Worm (Caenorhabditis elegans) whole organism, late embryonic: Measurements from ENCODE around the gene ceeh-1.

Source experiments
- C08G9.2 ChIP-seq: sonication (generic microtip); optimal IDR thresholded peaks from 2 replicates; lab custom pipeline; 2016; ENCODE audit warnings: mild to moderate bottlenecking, missing genetic modification characterization, moderate library complexity, missing compliant biosample characterization
- C38D4.7 ChIP-seq: fragments of 200-800 bp; sonication (Bioruptor generic); optimal IDR thresholded peaks from 2 replicates; lab custom pipeline; 2018; ENCODE audit warnings: mild to moderate bottlenecking, missing genetic modification characterization, moderate library complexity, missing compliant biosample characterization
- F13H6.1 ChIP-seq: sonication (generic microtip); optimal IDR thresholded peaks from 2 replicates; lab custom pipeline; 2016; ENCODE audit warnings: missing genetic modification characterization, missing compliant biosample characterization
- K02D7.2 ChIP-seq: sonication (generic microtip); optimal IDR thresholded peaks from 2 replicates; lab custom pipeline; 2017; ENCODE audit warnings: mild to moderate bottlenecking, missing genetic modification characterization, missing compliant biosample characterization
- T23F11.4 ChIP-seq: fragments of 200-800 bp; sonication (Bioruptor generic); optimal IDR thresholded peaks from 2 replicates; lab custom pipeline; 2018; ENCODE audit warnings: mild to moderate bottlenecking, missing genetic modification characterization, missing compliant biosample characterization
- ama-1 ChIP-seq: fragments of 150-350 bp; optimal IDR thresholded peaks from 2 replicates; lab custom pipeline; 2014
- ceh-18 ChIP-seq: sonication (generic microtip); optimal IDR thresholded peaks from 2 replicates; lab custom pipeline; 2016; ENCODE audit warnings: missing genetic modification characterization, missing compliant biosample characterization
- ceh-22 ChIP-seq: sonication (generic microtip); optimal IDR thresholded peaks from 2 replicates; lab custom pipeline; 2017; ENCODE audit warnings: missing biosample characterization, missing genetic modification characterization
- ceh-30 ChIP-seq: fragments of 150-350 bp; optimal IDR thresholded peaks from 2 replicates; lab custom pipeline; 2014; ENCODE audit warnings: missing biosample characterization, missing genetic modification characterization
- ceh-31 ChIP-seq: sonication (generic microtip); optimal IDR thresholded peaks from 2 replicates; lab custom pipeline; 2016; ENCODE audit warnings: missing genetic modification characterization, missing compliant biosample characterization
- ceh-48 ChIP-seq: sonication (generic microtip); optimal IDR thresholded peaks from 2 replicates; lab custom pipeline; 2016; ENCODE audit warnings: missing genetic modification characterization, inconsistent platforms, missing compliant biosample characterization
- ceh-9 ChIP-seq: sonication (generic microtip); optimal IDR thresholded peaks from 2 replicates; lab custom pipeline; 2016; ENCODE audit warnings: mild to moderate bottlenecking, missing genetic modification characterization, inconsistent platforms, missing compliant biosample characterization
- che-1 ChIP-seq: sonication (generic microtip); optimal IDR thresholded peaks from 2 replicates; lab custom pipeline; 2016; ENCODE audit warnings: mild to moderate bottlenecking, missing genetic modification characterization, missing compliant biosample characterization
- dmd-4 ChIP-seq: sonication (generic microtip); optimal IDR thresholded peaks from 2 replicates; lab custom pipeline; 2016; ENCODE audit warnings: borderline replicate concordance, missing genetic modification characterization, missing compliant biosample characterization
- dve-1 ChIP-seq: sonication (generic microtip); optimal IDR thresholded peaks from 2 replicates; lab custom pipeline; 2017; ENCODE audit warnings: antibody characterized with exemption, mild to moderate bottlenecking, missing genetic modification characterization, missing compliant biosample characterization
- ets-4 ChIP-seq: sonication (generic microtip); optimal IDR thresholded peaks from 2 replicates; lab custom pipeline; 2016; ENCODE audit warnings: missing genetic modification characterization, missing compliant biosample characterization
- fax-1 ChIP-seq: sonication (generic microtip); optimal IDR thresholded peaks from 2 replicates; lab custom pipeline; 2016; ENCODE audit warnings: missing genotype, missing genetic modification characterization, missing compliant biosample characterization
- fkh-10 ChIP-seq: fragments of 150-350 bp; optimal IDR thresholded peaks from 2 replicates; lab custom pipeline; 2014; ENCODE audit warnings: missing biosample characterization, missing genetic modification reagents, missing genetic modification characterization
- fkh-6 ChIP-seq: sonication (generic microtip); optimal IDR thresholded peaks from 2 replicates; lab custom pipeline; 2016; ENCODE audit warnings: missing genetic modification characterization, missing compliant biosample characterization
- hlh-13 ChIP-seq: fragments of 200-800 bp; sonication (Bioruptor generic); optimal IDR thresholded peaks from 2 replicates; lab custom pipeline; 2018; ENCODE audit warnings: mild to moderate bottlenecking, missing genetic modification characterization, missing compliant biosample characterization
- hlh-15 ChIP-seq: sonication (generic microtip); optimal IDR thresholded peaks from 2 replicates; lab custom pipeline; 2016; ENCODE audit warnings: missing genetic modification characterization, missing compliant biosample characterization
- mec-3 ChIP-seq: sonication (generic microtip); optimal IDR thresholded peaks from 2 replicates; lab custom pipeline; 2016; ENCODE audit warnings: borderline replicate concordance, missing genetic modification characterization, missing compliant biosample characterization
- nfya-1 ChIP-seq: sonication (generic microtip); optimal IDR thresholded peaks from 2 replicates; lab custom pipeline; 2017; ENCODE audit warnings: missing genetic modification characterization, mild to moderate bottlenecking, missing compliant biosample characterization, antibody characterized with exemption, moderate library complexity
- nhr-11 ChIP-seq: fragments of 150-350 bp; optimal IDR thresholded peaks from 2 replicates; lab custom pipeline; 2014; ENCODE audit warnings: missing biosample characterization, missing genetic modification characterization
- npax-4 ChIP-seq: sonication (generic microtip); optimal IDR thresholded peaks from 2 replicates; lab custom pipeline; 2016; ENCODE audit warnings: missing genetic modification characterization, missing compliant biosample characterization
- odd-2 ChIP-seq: sonication (generic microtip); optimal IDR thresholded peaks from 2 replicates; lab custom pipeline; 2017; ENCODE audit warnings: antibody characterized with exemption, mild to moderate bottlenecking, missing genetic modification characterization, missing compliant biosample characterization
- pat-9 ChIP-seq: fragments of 200-800 bp; sonication (Bioruptor generic); optimal IDR thresholded peaks from 2 replicates; lab custom pipeline; 2018; ENCODE audit warnings: mild to moderate bottlenecking, missing genetic modification characterization, moderate library complexity, missing compliant biosample characterization
- pha-4 ChIP-seq: fragments of 150-350 bp; optimal IDR thresholded peaks from 2 replicates; lab custom pipeline; 2018; ENCODE audit warnings: missing biosample characterization, missing genetic modification reagents, missing genetic modification characterization
- pqm-1 ChIP-seq: sonication (generic microtip); optimal IDR thresholded peaks from 2 replicates; lab custom pipeline; 2016; ENCODE audit warnings: missing genetic modification characterization, missing compliant biosample characterization
- ref-2 ChIP-seq: sonication (generic microtip); optimal IDR thresholded peaks from 2 replicates; lab custom pipeline; 2016; ENCODE audit warnings: missing genetic modification characterization, missing compliant biosample characterization
- rnt-1 ChIP-seq: sonication (generic microtip); optimal IDR thresholded peaks from 2 replicates; lab custom pipeline; 2016; ENCODE audit warnings: missing genetic modification characterization, missing compliant biosample characterization
- sdc-2 ChIP-seq: sonication (generic microtip); optimal IDR thresholded peaks from 2 replicates; lab custom pipeline; 2016; ENCODE audit warnings: missing genotype, missing genetic modification characterization, missing compliant biosample characterization
- sox-4 ChIP-seq: sonication (generic microtip); optimal IDR thresholded peaks from 2 replicates; lab custom pipeline; 2017; ENCODE audit warnings: mild to moderate bottlenecking, missing genetic modification characterization, inconsistent platforms, missing compliant biosample characterization
- tbx-2 ChIP-seq: sonication (generic microtip); optimal IDR thresholded peaks from 2 replicates; lab custom pipeline; 2016; ENCODE audit warnings: missing genetic modification characterization, missing compliant biosample characterization
- unc-3 ChIP-seq, 2 experiments: fragments of 200-800 bp in 1 of 2; sonication (Bioruptor generic) in 1 of 2; sonication (generic microtip) in 1 of 2; conservative IDR thresholded peaks in 1 of 2; optimal IDR thresholded peaks in 1 of 2; 2 replicates each; pipeline versions ENCODE4 v1.3.6 to Lab custom; 2016 to 2022; ENCODE audit warnings: missing compliant biosample characterization in 2 of 2, missing genetic modification characterization in 2 of 2, missing genetic modification reagents in 1 of 2
- unc-42 ChIP-seq: sonication (generic microtip); optimal IDR thresholded peaks from 2 replicates; lab custom pipeline; 2016; ENCODE audit warnings: missing genotype, missing genetic modification characterization, missing compliant biosample characterization
- unc-55 ChIP-seq: sonication (generic microtip); optimal IDR thresholded peaks from 2 replicates; lab custom pipeline; 2017; ENCODE audit warnings: missing biosample characterization, missing genetic modification reagents, missing genetic modification characterization
- zip-5 ChIP-seq: sonication (generic microtip); optimal IDR thresholded peaks from 2 replicates; lab custom pipeline; 2016; ENCODE audit warnings: missing genetic modification characterization, missing compliant biosample characterization
- ztf-16 ChIP-seq: sonication (generic microtip); optimal IDR thresholded peaks from 2 replicates; lab custom pipeline; 2017; ENCODE audit warnings: missing genetic modification characterization, missing compliant biosample characterization

The ceeh-1 gene

DNA sequence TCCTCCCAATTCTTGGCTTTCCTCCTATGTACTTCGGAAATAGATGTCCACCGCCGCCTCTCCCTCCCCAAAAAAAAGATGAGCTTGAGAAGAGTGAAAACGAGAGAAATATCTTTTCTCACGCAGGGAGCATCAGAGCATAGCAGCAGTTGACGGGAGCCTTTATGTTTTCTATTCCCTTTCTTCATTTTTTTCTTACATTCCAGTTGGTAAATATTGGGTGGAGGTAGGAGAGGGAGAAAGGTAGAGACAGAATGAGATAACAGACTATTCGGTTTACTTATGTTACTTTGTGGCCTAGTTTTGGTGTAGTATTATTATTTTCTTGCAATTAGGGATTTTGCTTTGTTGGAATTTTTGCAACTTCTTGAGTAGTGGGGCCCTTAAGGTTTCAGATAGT, 12.5 kb upstream of the ceeh-1 start:
- no peak for TF ChIP-seq mec-3 (tag; lab: Kevin White, UChicago)
- no peak for TF ChIP-seq ref-2 (tag; lab: Kevin White, UChicago)
- no peak for TF ChIP-seq dve-1 (tag; lab: Kevin White, UChicago)
- no peak for TF ChIP-seq fkh-10
- no peak for TF ChIP-seq npax-4 (tag; lab: Kevin White, UChicago)
- TF ChIP-seq ceh-31 (tag; lab: Kevin White, UChicago), result no peak
- TF ChIP-seq ceh-9, result no peak
- TF ChIP-seq che-1, result no peak
- no peak for TF ChIP-seq ceh-48 (tag; lab: Kevin White, UChicago)
- TF ChIP-seq ceh-18 (tag; lab: Kevin White, UChicago), result no peak
- no peak for TF ChIP-seq fkh-6
- no peak for TF ChIP-seq hlh-13 (GFP tag; lab: Kevin White, UChicago)
- no peak for TF ChIP-seq sox-4 (tag; lab: Kevin White, UChicago)
- TF ChIP-seq ceh-30 (tag; lab: Kevin White, UChicago), result no peak
- no peak for TF ChIP-seq F13H6.1 (tag; lab: Kevin White, UChicago)
- TF ChIP-seq zip-5 (tag; lab: Kevin White, UChicago), result no peak
- no peak for TF ChIP-seq pha-4 (tag; lab: Kevin White, UChicago)

DNA sequence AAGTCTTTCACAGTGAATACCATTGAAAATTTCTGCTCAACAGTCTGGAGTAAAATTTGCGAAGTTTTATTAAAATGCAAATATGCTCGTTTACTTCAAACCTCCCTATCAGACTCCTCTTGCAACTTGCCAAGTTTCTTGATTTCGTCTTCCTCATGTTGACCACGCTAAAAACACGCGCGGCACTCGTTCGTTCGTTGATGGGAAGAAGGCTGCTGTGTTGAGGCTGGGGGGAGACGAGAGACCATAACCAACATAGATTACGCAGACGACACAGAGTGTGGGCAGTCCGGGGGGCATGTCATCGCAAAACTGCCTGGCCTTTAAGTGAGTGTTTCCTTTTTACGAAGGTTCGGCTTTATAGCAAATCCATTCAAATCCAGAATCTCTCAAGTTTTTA, 11.9 kb upstream of the ceeh-1 start:
- TF ChIP-seq npax-4 (tag; lab: Kevin White, UChicago) (no peak), pqm-1 (no peak), mec-3 (tag; lab: Kevin White, UChicago) (no peak), ceh-22 (tag; lab: Kevin White, UChicago) (no peak), ztf-16 (tag; lab: Kevin White, UChicago) (no peak), unc-55 (GFP tag; lab: Kevin White, UChicago) (no peak), odd-2 (tag; lab: Kevin White, UChicago) (no peak), zip-5 (tag; lab: Kevin White, UChicago) (no peak), nfya-1 (tag; lab: Kevin White, UChicago) (peak; percentile 31), che-1 (no peak), fkh-6 (peak; percentile 16)

DNA sequence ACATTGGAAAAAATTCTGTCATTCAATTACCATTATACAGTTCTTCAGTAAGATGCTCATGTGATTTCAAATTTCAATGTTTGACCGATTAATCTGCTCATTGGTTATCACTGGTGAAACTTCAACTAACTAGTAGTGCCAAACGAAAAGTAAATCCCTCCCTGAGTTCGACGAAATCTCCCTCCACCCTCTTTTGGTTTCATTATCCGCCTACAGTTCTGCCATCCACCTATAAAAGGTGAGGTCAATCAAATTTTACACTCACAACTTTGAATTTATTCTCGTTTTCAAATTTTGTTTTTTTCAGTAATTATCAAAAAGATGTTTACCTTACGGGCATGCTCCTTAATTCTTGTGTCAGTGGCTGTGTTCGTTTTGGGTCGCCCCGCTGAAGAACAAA, 10.6 kb upstream of the ceeh-1 start, which contains the start of gene far-8:
TSS of gene far-8 (plus strand) at position 301 of the 400 bp plus-strand sequence.
- TF ChIP-seq dmd-4 (tag; lab: Kevin White, UChicago) (no peak), npax-4 (tag; lab: Kevin White, UChicago) (no peak), C08G9.2 (tag; lab: Kevin White, UChicago) (no peak), tbx-2 (tag; lab: Kevin White, UChicago) (no peak), ceh-22 (tag; lab: Kevin White, UChicago) (no peak), ets-4 (tag; lab: Kevin White, UChicago) (no peak), T23F11.4 (no peak), unc-3 (GFP tag; conservative IDR thresholded peaks at IDR 0.05; lab: Robert Waterston, UW) (no peak), unc-3 (tag; optimal IDR thresholded peaks at IDR 0.05; lab: Kevin White, UChicago) (no peak), K02D7.2 (tag; lab: Kevin White, UChicago) (no peak), unc-55 (GFP tag; lab: Kevin White, UChicago) (no peak), fkh-10 (no peak), ama-1 (no peak), rnt-1 (no peak), pat-9 (tag; lab: Kevin White, UChicago) (no peak), sdc-2 (tag; lab: Kevin White, UChicago) (no peak), unc-42 (tag; lab: Kevin White, UChicago) (no peak), hlh-15 (no peak), nhr-11 (no peak), fax-1 (tag; lab: Kevin White, UChicago) (no peak), C38D4.7 (GFP tag; lab: Kevin White, UChicago) (no peak)
